Worm (Caenorhabditis elegans): Measurements from ENCODE around the gene pho-10.

- TF ChIP-seq cog-1 (tag; optimal IDR thresholded peaks at IDR 0.05) = no peak
- no peak for TF ChIP-seq flt-1 (GFP tag; IDR thresholded peaks at IDR 0.05)
Measured at ce11 chrII:9868698-9869097, 51.7 kb downstream of the pho-10 start, which contains the start of gene old-1.
